Worm (Caenorhabditis elegans) whole organism, L4/young adult: ENCODE measurements around the gene dct-8.

Experiments
- W03F9.2 ChIP-seq: fragments of 150-350 bp; optimal IDR thresholded peaks from 2 replicates; lab custom pipeline; 2014; ENCODE audit warnings: missing biosample characterization, missing genetic modification characterization
- dao-5 ChIP-seq: sonication (generic microtip); optimal IDR thresholded peaks from 2 replicates; lab custom pipeline; 2016; ENCODE audit warnings: missing genotype, missing genetic modification characterization, moderate library complexity, missing compliant biosample characterization
- him-1 ChIP-seq: sonication (generic microtip); optimal IDR thresholded peaks from 2 replicates; lab custom pipeline; 2016; ENCODE audit warnings: missing genotype, missing genetic modification reagents, missing genetic modification characterization, missing compliant biosample characterization

Gene dct-8

ce11 chrIV:3894770-3895169 lies at the start of gene dct-8:
TSS of gene dct-8 (plus strand) at chrIV:3895070.
- TF ChIP-seq W03F9.2 (tag; lab: Kevin White, UChicago) (no peak), dao-5 (tag; lab: Kevin White, UChicago) (no peak), him-1 (tag; lab: Kevin White, UChicago) (no peak)

ce11 chrIV:3847489-3847888 lies 47.4 kb upstream of the dct-8 start:
- TF ChIP-seq him-1 (tag; lab: Kevin White, UChicago) (no peak), W03F9.2 (tag; lab: Kevin White, UChicago) (no peak), dao-5 (tag; lab: Kevin White, UChicago) (no peak)

ce11 chrIV:3848985-3849384 lies 45.9 kb upstream of the dct-8 start:
- TF ChIP-seq him-1 (tag; lab: Kevin White, UChicago) (no peak), dao-5 (tag; lab: Kevin White, UChicago) (no peak), W03F9.2 (tag; lab: Kevin White, UChicago) (no peak)

ce11 chrIV:3853557-3853956 lies 41.3 kb upstream of the dct-8 start:
- TF ChIP-seq dao-5 (tag; lab: Kevin White, UChicago) (no peak), him-1 (tag; lab: Kevin White, UChicago) (no peak), W03F9.2 (tag; lab: Kevin White, UChicago) (no peak)

ce11 chrIV:3854606-3855005 lies 40.3 kb upstream of the dct-8 start:
- TF ChIP-seq him-1 (tag; lab: Kevin White, UChicago) (no peak), W03F9.2 (tag; lab: Kevin White, UChicago) (no peak), dao-5 (tag; lab: Kevin White, UChicago) (no peak)

ce11 chrIV:3855543-3855942 lies 39.3 kb upstream of the dct-8 start, which contains the start of gene zag-1:
TSS of gene zag-1 (plus strand) at chrIV:3855843.
- TF ChIP-seq dao-5 (tag; lab: Kevin White, UChicago) (no peak), him-1 (tag; lab: Kevin White, UChicago) (no peak), W03F9.2 (tag; lab: Kevin White, UChicago) (no peak)

- TF ChIP-seq W03F9.2 (tag; lab: Kevin White, UChicago) (no peak), him-1 (tag; lab: Kevin White, UChicago) (no peak), dao-5 (tag; lab: Kevin White, UChicago) (no peak)
Observed at ce11 chrIV:3856190-3856589, 38.7 kb upstream of the dct-8 start.

- TF ChIP-seq him-1 (tag; lab: Kevin White, UChicago) (no peak), W03F9.2 (tag; lab: Kevin White, UChicago) (no peak), dao-5 (tag; lab: Kevin White, UChicago) (no peak)
Observed at ce11 chrIV:3857999-3858552, 36.8 kb upstream of the dct-8 start.

- TF ChIP-seq dao-5 (tag; lab: Kevin White, UChicago) (no peak), W03F9.2 (tag; lab: Kevin White, UChicago) (no peak), him-1 (tag; lab: Kevin White, UChicago) (no peak)
Observed at ce11 chrIV:3859552-3859951, 35.3 kb upstream of the dct-8 start.

- TF ChIP-seq dao-5 (tag; lab: Kevin White, UChicago) (no peak), him-1 (tag; lab: Kevin White, UChicago) (no peak), W03F9.2 (tag; lab: Kevin White, UChicago) (no peak)
Observed at ce11 chrIV:3860419-3860818, 34.5 kb upstream of the dct-8 start.

ce11 chrIV:3862948-3863347 lies 31.9 kb upstream of the dct-8 start:
- no peak for TF ChIP-seq him-1 (tag; lab: Kevin White, UChicago)

- TF ChIP-seq W03F9.2 (tag; lab: Kevin White, UChicago) (no peak), him-1 (tag; lab: Kevin White, UChicago) (no peak), dao-5 (tag; lab: Kevin White, UChicago) (no peak)
Observed at ce11 chrIV:3864944-3865343, 29.9 kb upstream of the dct-8 start, which contains the start of gene aat-8. TSS of gene aat-8 (minus strand) at chrIV:3865044.

- TF ChIP-seq W03F9.2 (tag; lab: Kevin White, UChicago): no peak
Observed at ce11 chrIV:3866018-3866417, 28.9 kb upstream of the dct-8 start.

- TF ChIP-seq him-1 (tag; lab: Kevin White, UChicago) (no peak), W03F9.2 (tag; lab: Kevin White, UChicago) (no peak), dao-5 (tag; lab: Kevin White, UChicago) (no peak)
Observed at ce11 chrIV:3867252-3867651, 27.6 kb upstream of the dct-8 start, which contains the start of gene F37C4.4. TSS of gene F37C4.4 (plus strand) at chrIV:3867309.
